Worm (Caenorhabditis elegans): ENCODE data around the gene tbc-13.

ce11 chrX:12518469-12518868 lies 33.6 kb downstream of the tbc-13 start:
- TF ChIP-seq tbx-2 (tag; optimal IDR thresholded peaks at IDR 0.05) (no peak), fos-1 (tag; optimal IDR thresholded peaks at IDR 0.05) (no peak), unc-39 (tag; optimal IDR thresholded peaks at IDR 0.05) (no peak), aly-2 (tag; optimal IDR thresholded peaks at IDR 0.05) (no peak), ztf-11 (tag; optimal IDR thresholded peaks at IDR 0.05) (no peak), unc-62 (GFP tag; optimal IDR thresholded peaks at IDR 0.05) (no peak), elt-2 (tag; optimal IDR thresholded peaks at IDR 0.05) (peak; percentile 96), ama-1 (optimal IDR thresholded peaks at IDR 0.05) (no peak), nfya-1 (tag; optimal IDR thresholded peaks at IDR 0.05; ENCODE audit: insufficient read depth) (no peak), fkh-2 (tag; optimal IDR thresholded peaks at IDR 0.05) (no peak)
